Worm (Caenorhabditis elegans) whole organism, early embryonic: ENCODE results near the gene E02H1.5.

Experiments used
- B0310.2 ChIP-seq: sonication (generic microtip); optimal IDR thresholded peaks from 2 replicates; lab custom pipeline; 2016; ENCODE audit warnings: mild to moderate bottlenecking, missing genetic modification characterization, missing compliant biosample characterization
- F13C5.2 ChIP-seq: sonication (generic microtip); optimal IDR thresholded peaks from 2 replicates; lab custom pipeline; 2017; ENCODE audit warnings: mild to moderate bottlenecking, missing genetic modification characterization, inconsistent platforms, missing compliant biosample characterization
- aly-1 ChIP-seq: sonication (generic microtip); optimal IDR thresholded peaks from 2 replicates; lab custom pipeline; 2016; ENCODE audit warnings: missing genetic modification characterization, missing compliant biosample characterization
- ama-1 ChIP-seq: fragments of 150-350 bp; optimal IDR thresholded peaks from 2 replicates; lab custom pipeline; 2014
- ceh-13 ChIP-seq: fragments of 200-800 bp; sonication (Bioruptor generic); optimal IDR thresholded peaks from 2 replicates; lab custom pipeline; 2018; ENCODE audit warnings: mild to moderate bottlenecking, missing genetic modification characterization, missing compliant biosample characterization
- ceh-36 ChIP-seq: sonication (generic microtip); optimal IDR thresholded peaks from 2 replicates; lab custom pipeline; 2016; ENCODE audit warnings: missing genetic modification characterization, inconsistent platforms, missing compliant biosample characterization
- ets-7 ChIP-seq: sonication (generic microtip); optimal IDR thresholded peaks from 2 replicates; lab custom pipeline; 2016; ENCODE audit warnings: missing genotype, missing genetic modification characterization, missing compliant biosample characterization
- flt-1 ChIP-seq: fragments of 200-800 bp; sonication (Bioruptor generic); IDR thresholded peaks from 2 replicates; pipeline ENCODE4 v1.3.6; 2022; ENCODE audit warnings: missing genetic modification characterization, missing compliant biosample characterization
- hmbx-1 ChIP-seq: sonication (generic microtip); optimal IDR thresholded peaks from 2 replicates; lab custom pipeline; 2016; ENCODE audit warnings: mild to moderate bottlenecking, missing genetic modification characterization, missing compliant biosample characterization
- hmg-4 ChIP-seq: fragments of 200-800 bp; sonication (Bioruptor generic); optimal IDR thresholded peaks from 2 replicates; lab custom pipeline; 2018; ENCODE audit warnings: mild to moderate bottlenecking, missing genetic modification characterization, missing compliant biosample characterization
- hnd-1 ChIP-seq: sonication (generic microtip); optimal IDR thresholded peaks from 2 replicates; lab custom pipeline; 2016; ENCODE audit warnings: missing genetic modification characterization, missing compliant biosample characterization
- pes-1 ChIP-seq: fragments of 200-800 bp; sonication (Bioruptor generic); IDR thresholded peaks from 2 replicates; pipeline ENCODE4 v1.3.6; 2022; ENCODE audit warnings: missing genetic modification reagents, missing genetic modification characterization, missing compliant biosample characterization
- scrt-1 ChIP-seq: fragments of 200-800 bp; sonication (Bioruptor generic); IDR thresholded peaks from 2 replicates; pipeline ENCODE4 v1.3.6; 2022; ENCODE audit warnings: missing genetic modification characterization, missing compliant biosample characterization
- sea-1 ChIP-seq: fragments of 200-800 bp; sonication (Bioruptor generic); conservative IDR thresholded peaks from 2 replicates; pipeline ENCODE4 v1.3.6; 2022; ENCODE audit warnings: missing genetic modification characterization, missing compliant biosample characterization
- tbx-11 ChIP-seq: fragments of 200-800 bp; sonication (Bioruptor generic); IDR thresholded peaks from 2 replicates; pipeline ENCODE4 v1.3.6; 2022; ENCODE audit warnings: missing genetic modification characterization, missing compliant biosample characterization
- tbx-37 ChIP-seq: fragments of 200-800 bp; sonication (Bioruptor generic); conservative IDR thresholded peaks from 2 replicates; pipeline ENCODE4 v1.3.6; 2022; ENCODE audit warnings: missing genetic modification reagents, missing genetic modification characterization, missing compliant biosample characterization
- tra-4 ChIP-seq: sonication (generic microtip); optimal IDR thresholded peaks from 2 replicates; lab custom pipeline; 2017; ENCODE audit warnings: missing genetic modification characterization, missing compliant biosample characterization

Gene E02H1.5

DNA sequence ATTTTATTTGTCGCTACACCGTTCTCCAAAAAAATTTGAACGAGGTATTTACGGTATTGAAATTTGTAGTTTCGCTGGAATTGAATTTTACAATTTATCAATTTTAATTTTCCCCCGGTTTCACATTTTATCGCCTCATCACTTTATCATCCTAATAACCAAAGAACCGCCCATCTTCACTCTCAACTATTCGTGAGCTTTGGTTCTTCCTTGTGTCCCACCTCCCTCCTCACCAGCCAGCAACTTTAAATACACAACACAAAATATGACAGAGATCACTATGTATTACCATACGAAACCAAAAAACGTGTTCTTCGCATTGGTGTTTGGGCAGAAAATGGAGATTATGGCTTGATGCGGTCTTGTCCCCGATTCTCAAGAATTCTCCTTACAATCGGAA lies 9.0 kb downstream of the E02H1.5 start:
- TF ChIP-seq aly-1: no peak

ce11 chrII:9604685-9605084 lies 9.7 kb downstream of the E02H1.5 start:
- no peak for TF ChIP-seq pes-1 (GFP tag; lab: Robert Waterston, UW)
- no peak for TF ChIP-seq ama-1 (lab: Kevin White, UChicago)
- no peak for TF ChIP-seq tbx-37 (GFP tag; lab: Robert Waterston, UW)
- no peak for TF ChIP-seq ceh-13
- no peak for TF ChIP-seq aly-1
- no peak for TF ChIP-seq F13C5.2
- TF ChIP-seq B0310.2: no peak
- no peak for TF ChIP-seq flt-1
- TF ChIP-seq hmbx-1: no peak
- TF ChIP-seq tbx-11: no peak
- no peak for TF ChIP-seq hmg-4 (GFP tag; lab: Kevin White, UChicago)

- no peak for TF ChIP-seq B0310.2
- TF ChIP-seq ama-1 (lab: Kevin White, UChicago): no peak
- TF ChIP-seq hnd-1 (tag; lab: Kevin White, UChicago): no peak
- TF ChIP-seq tbx-11: no peak
- TF ChIP-seq sea-1: no peak
- TF ChIP-seq aly-1: no peak
Observed at ce11 chrII:9605336-9605735, 10.3 kb downstream of the E02H1.5 start, which contains the start of gene nhr-19. TSS of gene nhr-19 (minus strand) at chrII:9605526.

ce11 chrII:9605954-9606353 lies 10.9 kb downstream of the E02H1.5 start:
- TF ChIP-seq ama-1 (lab: Kevin White, UChicago): no peak
- TF ChIP-seq ets-7 (tag; lab: Kevin White, UChicago): no peak
- no peak for TF ChIP-seq scrt-1
- TF ChIP-seq aly-1: no peak
- no peak for TF ChIP-seq hnd-1 (tag; lab: Kevin White, UChicago)
- TF ChIP-seq tbx-11: no peak
- TF ChIP-seq B0310.2: no peak
- no peak for TF ChIP-seq ceh-36
- TF ChIP-seq hmbx-1: no peak
- TF ChIP-seq hmg-4 (GFP tag; lab: Kevin White, UChicago): no peak
- no peak for TF ChIP-seq ceh-13

DNA sequence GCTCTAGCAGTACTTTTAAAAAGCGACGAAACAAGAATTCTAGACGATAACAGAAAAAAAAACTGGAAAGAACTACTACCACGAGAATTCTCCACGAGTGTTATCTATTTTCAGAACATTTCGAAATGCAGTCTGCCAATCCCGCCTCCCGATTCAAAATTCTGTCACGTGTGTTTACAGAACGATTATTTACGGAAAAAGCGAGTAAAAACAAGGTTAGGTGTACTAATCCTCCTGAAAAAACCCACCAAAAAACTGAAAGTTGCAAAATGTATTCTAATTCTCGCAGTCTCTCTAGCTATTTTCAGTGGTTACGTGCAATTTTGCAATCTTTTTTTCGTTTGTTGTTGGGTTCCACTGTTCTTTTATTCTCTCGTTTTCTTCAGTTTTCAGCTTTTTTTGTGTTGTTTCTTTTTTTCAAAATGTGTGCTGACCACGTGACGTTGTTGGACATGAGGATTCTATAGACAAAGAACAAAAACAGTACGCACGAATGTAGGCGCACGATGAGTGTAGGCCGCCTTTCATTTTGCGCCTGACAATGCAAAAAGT lies 11.5 kb downstream of the E02H1.5 start:
- TF ChIP-seq scrt-1: no peak
- TF ChIP-seq ama-1 (lab: Kevin White, UChicago): no peak
- TF ChIP-seq aly-1: no peak
- no peak for TF ChIP-seq hnd-1 (tag; lab: Kevin White, UChicago)
- no peak for TF ChIP-seq ets-7 (tag; lab: Kevin White, UChicago)
- TF ChIP-seq tra-4 (tag; lab: Kevin White, UChicago): no peak
- TF ChIP-seq F13C5.2: no peak

DNA sequence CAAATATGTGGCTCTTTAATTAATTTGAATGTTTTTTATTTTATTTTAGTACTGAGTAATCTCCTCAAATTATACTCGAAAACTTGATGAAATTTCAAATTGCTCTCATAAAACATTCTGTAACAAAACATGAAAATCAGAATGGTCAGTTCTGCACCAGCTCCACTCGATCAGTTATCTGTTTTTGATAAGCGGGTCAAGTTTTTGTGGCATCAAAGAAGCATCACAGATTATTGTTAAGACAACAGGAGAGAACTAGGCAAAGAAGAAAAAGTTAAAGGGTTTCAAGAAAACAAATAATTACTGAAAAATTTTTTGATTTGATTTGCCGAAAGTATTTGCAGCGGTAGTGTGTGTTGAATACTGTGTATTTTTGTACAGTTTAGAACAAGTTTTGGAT lies 12.1 kb downstream of the E02H1.5 start:
- no peak for TF ChIP-seq flt-1
- TF ChIP-seq sea-1: no peak
- TF ChIP-seq hmbx-1: no peak
- TF ChIP-seq ceh-13: no peak
- TF ChIP-seq tbx-11: no peak
- no peak for TF ChIP-seq scrt-1
- no peak for TF ChIP-seq ceh-36

DNA sequence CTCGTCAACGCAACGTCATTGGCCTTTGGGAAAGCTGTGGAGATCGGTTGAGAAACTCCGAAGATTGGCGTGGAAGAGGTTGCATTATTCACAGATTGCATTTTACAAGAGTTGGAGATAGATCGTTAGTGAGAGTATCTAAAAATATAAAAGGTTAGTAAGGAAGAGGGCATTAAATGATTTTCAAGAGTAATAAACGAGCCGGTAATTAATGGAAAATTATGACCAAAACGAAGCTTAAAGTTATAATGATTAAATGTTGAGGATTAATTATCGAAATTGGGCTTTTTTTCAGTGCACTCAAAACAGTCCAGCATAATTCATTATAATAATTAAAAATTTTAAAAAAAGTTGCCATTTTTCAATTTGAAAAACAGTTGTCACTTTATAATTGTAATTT lies 14.3 kb downstream of the E02H1.5 start, which contains the start of gene pap-2:
Gene pap-2, minus strand, starts transcription at position 101 of the 400 bp plus-strand sequence.
- TF ChIP-seq ets-7 (tag; lab: Kevin White, UChicago) (no peak), hmg-4 (GFP tag; lab: Kevin White, UChicago) (no peak), scrt-1 (no peak), B0310.2 (no peak), hmbx-1 (no peak), tbx-11 (no peak), ceh-13 (no peak), aly-1 (no peak), ama-1 (lab: Kevin White, UChicago) (no peak), sea-1 (no peak)

DNA sequence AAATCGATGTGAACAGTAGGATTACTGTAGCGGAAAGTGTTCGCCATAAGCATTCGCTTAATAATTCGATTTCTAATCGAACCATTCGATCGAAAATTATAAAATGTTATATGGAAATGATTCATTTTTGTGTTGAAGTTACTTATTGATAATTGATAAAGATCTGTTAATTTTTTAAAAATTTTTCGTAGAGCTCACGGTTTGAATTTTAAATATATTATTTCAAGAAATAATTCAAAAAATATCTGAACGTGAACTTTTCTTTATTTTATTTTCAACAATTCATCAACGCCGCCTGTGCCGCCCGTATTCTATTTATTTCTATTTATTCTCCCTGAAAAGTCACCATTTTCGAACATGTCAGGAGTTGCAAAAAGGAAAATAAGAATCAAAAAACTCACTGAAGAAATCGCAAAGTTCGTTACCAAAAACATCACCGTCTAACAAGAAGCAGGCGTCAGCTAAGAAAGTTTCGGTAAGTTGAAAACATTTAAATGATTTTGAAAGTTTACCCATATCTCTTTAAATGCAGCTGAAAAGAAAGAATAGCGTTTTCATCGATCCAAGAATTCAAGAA lies 16.4 kb downstream of the E02H1.5 start, which contains the start of the genes T15H9.5 and T15H9.4:
Gene T15H9.5, minus strand, starts transcription at position 101 of the 577 bp plus-strand sequence.
Gene T15H9.4, plus strand, starts transcription at position 527 of the 577 bp plus-strand sequence.
- TF ChIP-seq aly-1 (no peak), tbx-11 (no peak), tbx-37 (GFP tag; lab: Robert Waterston, UW) (no peak), sea-1 (no peak), F13C5.2 (no peak), hnd-1 (tag; lab: Kevin White, UChicago) (no peak), ceh-36 (no peak)

ce11 chrII:9614728-9615127 lies 19.7 kb downstream of the E02H1.5 start, which contains the start of gene hlh-6:
TSS of gene hlh-6 (minus strand) at chrII:9614828.
- TF ChIP-seq tbx-11 (no peak), flt-1 (no peak), ceh-13 (no peak)
